Worm (Caenorhabditis elegans) whole organism, late embryonic: ENCODE measurements around the gene F58A4.6.

Source experiments
- C38D4.7 ChIP-seq: fragments of 200-800 bp; sonication (Bioruptor generic); optimal IDR thresholded peaks from 2 replicates; lab custom pipeline; 2018; ENCODE audit warnings: mild to moderate bottlenecking, missing genetic modification characterization, moderate library complexity, missing compliant biosample characterization
- F13H6.1 ChIP-seq: sonication (generic microtip); optimal IDR thresholded peaks from 2 replicates; lab custom pipeline; 2016; ENCODE audit warnings: missing genetic modification characterization, missing compliant biosample characterization
- K02D7.2 ChIP-seq: sonication (generic microtip); optimal IDR thresholded peaks from 2 replicates; lab custom pipeline; 2017; ENCODE audit warnings: mild to moderate bottlenecking, missing genetic modification characterization, missing compliant biosample characterization
- Y22D7AL.16 ChIP-seq: sonication (generic microtip); optimal IDR thresholded peaks from 2 replicates; lab custom pipeline; 2016; ENCODE audit warnings: missing genetic modification characterization, missing compliant biosample characterization
- ahr-1 ChIP-seq: sonication (generic microtip); optimal IDR thresholded peaks from 2 replicates; lab custom pipeline; 2016; ENCODE audit warnings: missing genetic modification characterization, missing compliant biosample characterization
- ama-1 ChIP-seq: fragments of 150-350 bp; optimal IDR thresholded peaks from 2 replicates; lab custom pipeline; 2014
- ceh-14 ChIP-seq: sonication (generic microtip); optimal IDR thresholded peaks from 2 replicates; lab custom pipeline; 2016; ENCODE audit warnings: missing genotype, missing genetic modification characterization, missing compliant biosample characterization
- ceh-19 ChIP-seq: fragments of 200-800 bp; sonication (Bioruptor generic); optimal IDR thresholded peaks from 2 replicates; lab custom pipeline; 2018; ENCODE audit warnings: mild to moderate bottlenecking, missing genetic modification characterization, missing compliant biosample characterization
- ceh-22 ChIP-seq: sonication (generic microtip); optimal IDR thresholded peaks from 2 replicates; lab custom pipeline; 2017; ENCODE audit warnings: missing biosample characterization, missing genetic modification characterization
- ceh-24 ChIP-seq: sonication (generic microtip); optimal IDR thresholded peaks from 2 replicates; lab custom pipeline; 2016; ENCODE audit warnings: mild to moderate bottlenecking, missing genetic modification characterization, missing compliant biosample characterization
- ceh-31 ChIP-seq: sonication (generic microtip); optimal IDR thresholded peaks from 2 replicates; lab custom pipeline; 2016; ENCODE audit warnings: missing genetic modification characterization, missing compliant biosample characterization
- ceh-6 ChIP-seq: fragments of 200-800 bp; sonication (Bioruptor generic); optimal IDR thresholded peaks from 2 replicates; lab custom pipeline; 2018; ENCODE audit warnings: mild to moderate bottlenecking, missing genetic modification characterization, missing compliant biosample characterization
- ceh-9 ChIP-seq: sonication (generic microtip); optimal IDR thresholded peaks from 2 replicates; lab custom pipeline; 2016; ENCODE audit warnings: mild to moderate bottlenecking, missing genetic modification characterization, inconsistent platforms, missing compliant biosample characterization
- fax-1 ChIP-seq: sonication (generic microtip); optimal IDR thresholded peaks from 2 replicates; lab custom pipeline; 2016; ENCODE audit warnings: missing genotype, missing genetic modification characterization, missing compliant biosample characterization
- fkh-10 ChIP-seq: fragments of 150-350 bp; optimal IDR thresholded peaks from 2 replicates; lab custom pipeline; 2014; ENCODE audit warnings: missing biosample characterization, missing genetic modification reagents, missing genetic modification characterization
- fkh-6 ChIP-seq: sonication (generic microtip); optimal IDR thresholded peaks from 2 replicates; lab custom pipeline; 2016; ENCODE audit warnings: missing genetic modification characterization, missing compliant biosample characterization
- gmeb-2 ChIP-seq: sonication (generic microtip); optimal IDR thresholded peaks from 2 replicates; lab custom pipeline; 2016; ENCODE audit warnings: missing genetic modification characterization, inconsistent platforms, missing compliant biosample characterization
- hlh-13 ChIP-seq: fragments of 200-800 bp; sonication (Bioruptor generic); optimal IDR thresholded peaks from 2 replicates; lab custom pipeline; 2018; ENCODE audit warnings: mild to moderate bottlenecking, missing genetic modification characterization, missing compliant biosample characterization
- hlh-8 ChIP-seq: sonication (generic microtip); optimal IDR thresholded peaks from 2 replicates; lab custom pipeline; 2016; ENCODE audit warnings: missing genotype, missing genetic modification characterization, missing compliant biosample characterization
- lim-6 ChIP-seq: sonication (generic microtip); optimal IDR thresholded peaks from 2 replicates; lab custom pipeline; 2016; ENCODE audit warnings: missing genetic modification characterization, missing compliant biosample characterization
- lin-11 ChIP-seq: fragments of 200-800 bp; sonication (Bioruptor generic); optimal IDR thresholded peaks from 2 replicates; lab custom pipeline; 2018; ENCODE audit warnings: mild to moderate bottlenecking, missing genetic modification characterization, missing compliant biosample characterization
- madf-2 ChIP-seq: sonication (generic microtip); optimal IDR thresholded peaks from 2 replicates; lab custom pipeline; 2017; ENCODE audit warnings: missing genetic modification characterization, missing compliant biosample characterization
- nfya-1 ChIP-seq: sonication (generic microtip); optimal IDR thresholded peaks from 2 replicates; lab custom pipeline; 2017; ENCODE audit warnings: missing genetic modification characterization, mild to moderate bottlenecking, missing compliant biosample characterization, antibody characterized with exemption, moderate library complexity
- nhr-11 ChIP-seq: fragments of 150-350 bp; optimal IDR thresholded peaks from 2 replicates; lab custom pipeline; 2014; ENCODE audit warnings: missing biosample characterization, missing genetic modification characterization
- nhr-232 ChIP-seq: sonication (generic microtip); optimal IDR thresholded peaks from 2 replicates; lab custom pipeline; 2016; ENCODE audit warnings: missing genetic modification characterization, missing compliant biosample characterization
- pag-3 ChIP-seq: sonication (generic microtip); optimal IDR thresholded peaks from 2 replicates; lab custom pipeline; 2016; ENCODE audit warnings: missing compliant biosample characterization, missing genetic modification characterization, borderline replicate concordance
- pat-9 ChIP-seq: fragments of 200-800 bp; sonication (Bioruptor generic); optimal IDR thresholded peaks from 2 replicates; lab custom pipeline; 2018; ENCODE audit warnings: mild to moderate bottlenecking, missing genetic modification characterization, moderate library complexity, missing compliant biosample characterization
- pax-1 ChIP-seq: fragments of 150-350 bp; optimal IDR thresholded peaks from 2 replicates; lab custom pipeline; 2014; ENCODE audit warnings: missing biosample characterization, missing genetic modification characterization
- pha-2 ChIP-seq: sonication (generic microtip); optimal IDR thresholded peaks from 2 replicates; lab custom pipeline; 2017; ENCODE audit warnings: mild to moderate bottlenecking, missing genetic modification characterization, missing compliant biosample characterization
- pqm-1 ChIP-seq: sonication (generic microtip); optimal IDR thresholded peaks from 2 replicates; lab custom pipeline; 2016; ENCODE audit warnings: missing genetic modification characterization, missing compliant biosample characterization
- pros-1 ChIP-seq: fragments of 150-350 bp; optimal IDR thresholded peaks from 2 replicates; lab custom pipeline; 2014; ENCODE audit warnings: missing biosample characterization, missing genetic modification reagents, missing genetic modification characterization
- rnt-1 ChIP-seq: sonication (generic microtip); optimal IDR thresholded peaks from 2 replicates; lab custom pipeline; 2016; ENCODE audit warnings: missing genetic modification characterization, missing compliant biosample characterization
- tbx-2 ChIP-seq: sonication (generic microtip); optimal IDR thresholded peaks from 2 replicates; lab custom pipeline; 2016; ENCODE audit warnings: missing genetic modification characterization, missing compliant biosample characterization
- unc-3 ChIP-seq, 2 experiments: fragments of 200-800 bp in 1 of 2; sonication (Bioruptor generic) in 1 of 2; sonication (generic microtip) in 1 of 2; conservative IDR thresholded peaks in 1 of 2; optimal IDR thresholded peaks in 1 of 2; 2 replicates each; pipeline versions ENCODE4 v1.3.6 to Lab custom; 2016 to 2022; ENCODE audit warnings: missing compliant biosample characterization in 2 of 2, missing genetic modification characterization in 2 of 2, missing genetic modification reagents in 1 of 2
- unc-42 ChIP-seq: sonication (generic microtip); optimal IDR thresholded peaks from 2 replicates; lab custom pipeline; 2016; ENCODE audit warnings: missing genotype, missing genetic modification characterization, missing compliant biosample characterization
- zip-5 ChIP-seq: sonication (generic microtip); optimal IDR thresholded peaks from 2 replicates; lab custom pipeline; 2016; ENCODE audit warnings: missing genetic modification characterization, missing compliant biosample characterization
- ztf-16 ChIP-seq: sonication (generic microtip); optimal IDR thresholded peaks from 2 replicates; lab custom pipeline; 2017; ENCODE audit warnings: missing genetic modification characterization, missing compliant biosample characterization

F58A4.6 gene

ce11 chrIII:9597044-9597443, 17.2 kb upstream of the F58A4.6 start, which contains the start of gene C48B4.12:
Gene C48B4.12, plus strand, starts transcription at chrIII:9597344.
- no peak for TF ChIP-seq ztf-16 (tag; lab: Kevin White, UChicago)
- TF ChIP-seq ceh-22 (tag; lab: Kevin White, UChicago) = no peak
- TF ChIP-seq madf-2 (tag; lab: Kevin White, UChicago) = no peak
- TF ChIP-seq ama-1 (lab: Kevin White, UChicago) = no peak
- no peak for TF ChIP-seq lin-11 (tag; lab: Kevin White, UChicago)
- TF ChIP-seq C38D4.7 (GFP tag; lab: Kevin White, UChicago) = no peak
- no peak for TF ChIP-seq F13H6.1
- TF ChIP-seq ahr-1 (tag; lab: Kevin White, UChicago) = no peak
- TF ChIP-seq unc-3 (GFP tag; conservative IDR thresholded peaks at IDR 0.05; lab: Robert Waterston, UW) = no peak
- no peak for TF ChIP-seq unc-3 (tag; optimal IDR thresholded peaks at IDR 0.05; lab: Kevin White, UChicago)
- TF ChIP-seq ceh-14 (tag; lab: Kevin White, UChicago) = no peak
- TF ChIP-seq Y22D7AL.16 (tag; lab: Kevin White, UChicago) = no peak
- no peak for TF ChIP-seq fkh-10 (GFP tag; lab: Kevin White, UChicago)
- no peak for TF ChIP-seq tbx-2 (tag; lab: Kevin White, UChicago)

ce11 chrIII:9598168-9598567, 16.1 kb upstream of the F58A4.6 start, which contains the start of gene F58A4.1:
Gene F58A4.1, plus strand, starts transcription at chrIII:9598468.
- TF ChIP-seq ceh-24 (tag; lab: Kevin White, UChicago) = no peak
- no peak for TF ChIP-seq ceh-19 (GFP tag; lab: Kevin White, UChicago)
- no peak for TF ChIP-seq fax-1 (tag; lab: Kevin White, UChicago)
- no peak for TF ChIP-seq nhr-232 (tag; lab: Kevin White, UChicago)
- TF ChIP-seq nhr-11 (tag; lab: Kevin White, UChicago) = no peak
- TF ChIP-seq ceh-9 (tag; lab: Kevin White, UChicago) = no peak
- no peak for TF ChIP-seq ama-1 (lab: Kevin White, UChicago)
- no peak for TF ChIP-seq pag-3 (tag; lab: Kevin White, UChicago)
- TF ChIP-seq ceh-31 = no peak
- TF ChIP-seq pax-1 = no peak
- TF ChIP-seq gmeb-2 = no peak
- no peak for TF ChIP-seq lin-11 (tag; lab: Kevin White, UChicago)
- no peak for TF ChIP-seq pqm-1 (tag; lab: Kevin White, UChicago)
- TF ChIP-seq zip-5 (tag; lab: Kevin White, UChicago) = no peak
- no peak for TF ChIP-seq pros-1 (tag; lab: Kevin White, UChicago)
- TF ChIP-seq, all 69 proteins: peak for 0

ce11 chrIII:9600645-9601044, 13.6 kb upstream of the F58A4.6 start, which contains the start of gene F58A4.2:
Gene F58A4.2, minus strand, starts transcription at chrIII:9600745.
- no peak for TF ChIP-seq nfya-1 (tag; lab: Kevin White, UChicago)
- no peak for TF ChIP-seq ztf-16 (tag; lab: Kevin White, UChicago)
- no peak for TF ChIP-seq lin-11 (tag; lab: Kevin White, UChicago)
- no peak for TF ChIP-seq pqm-1 (tag; lab: Kevin White, UChicago)
- TF ChIP-seq pha-2 = no peak
- TF ChIP-seq hlh-8 = no peak
- TF ChIP-seq fkh-6 = no peak
- TF ChIP-seq ceh-6 = no peak
- TF ChIP-seq hlh-13 (GFP tag; lab: Kevin White, UChicago) = no peak
- no peak for TF ChIP-seq unc-42 (tag; lab: Kevin White, UChicago)
- TF ChIP-seq, all 69 proteins: peak for 0

ce11 chrIII:9608650-9609049, 5.6 kb upstream of the F58A4.6 start, which contains the start of gene clec-161:
Gene clec-161, minus strand, starts transcription at chrIII:9608750.
- TF ChIP-seq Y22D7AL.16 (tag; lab: Kevin White, UChicago) (no peak), lim-6 (tag; lab: Kevin White, UChicago) (no peak), rnt-1 (no peak), pat-9 (tag; lab: Kevin White, UChicago) (no peak), K02D7.2 (no peak)
